Fruit fly (Drosophila melanogaster): ENCODE results near the gene CG5274.

DNA sequence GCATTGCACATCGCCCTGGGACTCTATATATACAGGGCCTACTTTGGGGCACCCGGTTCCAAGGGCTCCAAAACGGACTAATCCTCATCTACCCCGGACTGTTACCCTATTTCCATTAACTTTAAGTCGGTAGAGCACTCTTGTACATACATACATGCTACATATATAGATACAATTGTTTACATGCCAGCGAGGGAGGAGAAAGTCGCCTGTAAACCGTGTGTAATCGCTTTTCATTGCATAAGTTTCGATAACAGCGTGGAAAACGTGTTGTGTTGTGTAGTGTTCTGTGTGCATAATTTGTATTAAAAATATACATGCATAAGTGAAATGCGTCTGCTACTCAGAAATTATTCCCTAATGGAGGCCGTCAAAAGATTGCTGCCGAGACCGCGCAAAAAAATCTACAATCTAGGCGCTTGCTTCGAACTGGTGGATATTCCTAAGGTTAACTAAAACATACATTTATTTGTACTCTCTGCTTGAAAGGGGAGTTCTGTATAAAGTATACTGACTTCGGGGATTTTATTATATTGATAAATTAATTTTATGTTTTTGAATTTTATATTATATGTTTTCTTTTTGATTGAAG lies 46.8 kb upstream of the CG5274 start, which contains the start of gene isoQC:
- TF ChIP-seq psq (optimal IDR thresholded peaks at IDR 0.05) (no peak), usp (GFP tag; optimal IDR thresholded peaks at IDR 0.05) (no peak), EcR (GFP tag; optimal IDR thresholded peaks at IDR 0.05) (no peak), CG8478 (optimal IDR thresholded peaks at IDR 0.05) (no peak), Dll (optimal IDR thresholded peaks at IDR 0.05) (no peak), pan (optimal IDR thresholded peaks at IDR 0.05) (no peak)
